Fruit fly (Drosophila melanogaster): ENCODE measurements around the gene sun.

sun gene

dm6 chrX:15816127-15816526 is 32.9 kb downstream of the sun start:
- TF ChIP-seq usp (GFP tag; optimal IDR thresholded peaks at IDR 0.05) (no peak), Hr78 (GFP tag; optimal IDR thresholded peaks at IDR 0.05) (no peak), CrebA (GFP tag; optimal IDR thresholded peaks at IDR 0.05; ENCODE audit: borderline replicate concordance) (no peak), ey (GFP tag; optimal IDR thresholded peaks at IDR 0.05) (no peak), Sp1 (GFP tag; optimal IDR thresholded peaks at IDR 0.05) (no peak), Jra (GFP tag; optimal IDR thresholded peaks at IDR 0.05) (no peak), h (GFP tag; optimal IDR thresholded peaks at IDR 0.05) (no peak), psq (GFP tag; optimal IDR thresholded peaks at IDR 0.05) (no peak)

DNA sequence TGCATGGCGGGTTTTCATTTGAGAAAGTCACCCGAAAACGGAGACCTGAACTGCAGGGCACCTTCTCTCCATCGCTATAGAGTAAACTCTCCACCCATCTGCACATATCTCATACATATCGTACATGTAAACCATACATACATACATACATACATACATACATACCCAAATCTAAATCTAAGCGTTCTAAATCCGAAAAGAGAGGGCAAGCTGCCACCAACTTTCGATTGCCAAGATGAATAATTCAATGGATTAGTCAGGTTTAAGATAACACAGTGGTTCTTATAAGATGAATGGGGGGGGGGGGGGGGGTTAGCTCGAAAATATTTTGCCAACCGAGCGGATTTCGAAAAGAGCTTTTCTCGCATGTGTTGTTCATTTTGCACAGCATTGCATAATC is 34.6 kb downstream of the sun start:
- TF ChIP-seq Hr78 (GFP tag; optimal IDR thresholded peaks at IDR 0.05) = no peak
- no peak for TF ChIP-seq Hr83 (GFP tag; optimal IDR thresholded peaks at IDR 0.05; ENCODE audit: poor library complexity, severe bottlenecking)
- TF ChIP-seq Dfd (GFP tag; optimal IDR thresholded peaks at IDR 0.05) = peak; percentile 50

DNA sequence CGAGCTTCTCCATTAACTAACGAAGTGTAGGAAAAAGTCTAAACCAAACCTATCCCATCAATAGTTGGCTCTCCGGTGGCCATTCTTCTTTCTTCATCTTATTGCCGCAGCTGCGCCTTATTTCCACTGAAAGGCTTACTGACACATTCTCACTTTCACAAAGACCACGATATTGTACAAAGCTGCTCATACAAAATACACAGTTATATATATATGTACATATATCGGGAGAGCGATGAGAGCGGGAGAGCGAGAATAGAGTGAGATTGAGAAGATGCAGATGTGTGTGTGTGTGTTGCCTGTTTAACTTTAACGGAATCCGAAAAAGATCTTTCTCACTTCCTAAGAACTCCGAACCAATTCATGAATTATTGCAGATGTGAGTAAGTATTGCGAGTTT is 35.8 kb downstream of the sun start:
- peak; percentile 28 for TF ChIP-seq Vsx2 (GFP tag; optimal IDR thresholded peaks at IDR 0.05; ENCODE audit: partially characterized antibody)
- peak; percentile 49 for TF ChIP-seq sage (GFP tag; optimal IDR thresholded peaks at IDR 0.05)
- no peak for TF ChIP-seq pan (optimal IDR thresholded peaks at IDR 0.05)
- TF ChIP-seq Hr83 (GFP tag; optimal IDR thresholded peaks at IDR 0.05; ENCODE audit: poor library complexity, severe bottlenecking) = no peak
- TF ChIP-seq dmrt93B (GFP tag; optimal IDR thresholded peaks at IDR 0.05) = no peak
- peak; percentile 17 for TF ChIP-seq N (GFP tag; optimal IDR thresholded peaks at IDR 0.05)
- TF ChIP-seq tai (GFP tag; optimal IDR thresholded peaks at IDR 0.05) = peak; percentile 17
- no peak for TF ChIP-seq br (GFP tag; optimal IDR thresholded peaks at IDR 0.05)
- no peak for TF ChIP-seq HLH106 (tag; optimal IDR thresholded peaks at IDR 0.05)
- TF ChIP-seq Dif (GFP tag; optimal IDR thresholded peaks at IDR 0.05; ENCODE audit: partially characterized antibody) = peak; percentile 72
- TF ChIP-seq jim (GFP tag; optimal IDR thresholded peaks at IDR 0.05) = no peak
- peak; percentile 20 for TF ChIP-seq fru (GFP tag; optimal IDR thresholded peaks at IDR 0.05)
- TF ChIP-seq dl (GFP tag; optimal IDR thresholded peaks at IDR 0.05; ENCODE audit: insufficient read depth in 1 of 2, partially characterized antibody in 2 of 2) = peak in 1 of 2 experiments; percentile 79
- TF ChIP-seq Rel (GFP tag; optimal IDR thresholded peaks at IDR 0.05) = peak; percentile 44
- TF ChIP-seq Rel (tag; optimal IDR thresholded peaks at IDR 0.05) = no peak

DNA sequence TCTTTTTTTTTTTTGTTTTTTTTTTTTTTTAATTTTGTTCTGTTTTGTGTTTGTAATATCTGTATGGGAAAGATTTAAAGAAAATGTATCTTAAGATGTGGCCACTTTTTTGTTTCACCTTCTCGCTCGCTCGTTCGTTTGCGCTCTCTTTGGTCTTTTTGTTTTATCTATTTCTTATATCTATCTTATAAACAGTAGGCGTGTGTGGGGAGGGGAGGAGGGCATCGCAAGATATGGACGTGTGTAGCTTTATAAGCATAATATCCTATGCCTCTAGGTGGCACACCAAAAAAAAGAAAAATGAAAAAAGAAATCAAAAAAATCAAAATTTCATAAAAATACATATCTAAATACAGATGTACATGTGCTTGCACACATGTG is 36.5 kb downstream of the sun start:
- TF ChIP-seq Dfd (GFP tag; optimal IDR thresholded peaks at IDR 0.05) = no peak

- TF ChIP-seq Mio (GFP tag; optimal IDR thresholded peaks at IDR 0.05) = no peak
- peak; percentile 66 for TF ChIP-seq brk (GFP tag; optimal IDR thresholded peaks at IDR 0.05)
- no peak for TF ChIP-seq lola (GFP tag; optimal IDR thresholded peaks at IDR 0.05)
- TF ChIP-seq dl (GFP tag; optimal IDR thresholded peaks at IDR 0.05; ENCODE audit: insufficient read depth in 1 of 2, partially characterized antibody in 2 of 2) = peak; percentile 98 to 99
- peak; percentile 5 for TF ChIP-seq Hr78 (GFP tag; optimal IDR thresholded peaks at IDR 0.05)
- peak; percentile 47 for TF ChIP-seq br (GFP tag; optimal IDR thresholded peaks at IDR 0.05)
- no peak for TF ChIP-seq sv (GFP tag; optimal IDR thresholded peaks at IDR 0.05)
- no peak for TF ChIP-seq HLH106 (tag; optimal IDR thresholded peaks at IDR 0.05)
- TF ChIP-seq dsf (GFP tag; optimal IDR thresholded peaks at IDR 0.05; ENCODE audit: borderline replicate concordance) = peak; percentile 40
- TF ChIP-seq rgr (GFP tag; optimal IDR thresholded peaks at IDR 0.05) = peak; percentile 23
- peak; percentile 15 to 53 for TF ChIP-seq foxo (GFP tag; optimal IDR thresholded peaks at IDR 0.05)
- peak; percentile 15 for TF ChIP-seq Sp1 (GFP tag; optimal IDR thresholded peaks at IDR 0.05)
- TF ChIP-seq sage (GFP tag; optimal IDR thresholded peaks at IDR 0.05) = peak; percentile 44
- TF ChIP-seq CG32264 (GFP tag; optimal IDR thresholded peaks at IDR 0.05) = peak; percentile 22
- peak; percentile 70 for TF ChIP-seq CrebA (GFP tag; optimal IDR thresholded peaks at IDR 0.05; ENCODE audit: borderline replicate concordance)
- peak; percentile 69 for TF ChIP-seq Hr83 (GFP tag; optimal IDR thresholded peaks at IDR 0.05; ENCODE audit: poor library complexity, severe bottlenecking)
- TF ChIP-seq ey (GFP tag; optimal IDR thresholded peaks at IDR 0.05) = peak; percentile 16
- TF ChIP-seq Vsx2 (GFP tag; optimal IDR thresholded peaks at IDR 0.05; ENCODE audit: partially characterized antibody) = peak; percentile 93
- TF ChIP-seq pan (optimal IDR thresholded peaks at IDR 0.05) = no peak
- TF ChIP-seq fru (GFP tag; optimal IDR thresholded peaks at IDR 0.05) = peak; percentile 13
- TF ChIP-seq Rel (GFP tag; optimal IDR thresholded peaks at IDR 0.05) = peak; percentile 17
- TF ChIP-seq Rel (tag; optimal IDR thresholded peaks at IDR 0.05) = peak; percentile 28
- TF ChIP-seq CG9705 (GFP tag; optimal IDR thresholded peaks at IDR 0.05) = no peak
- peak; percentile 46 for TF ChIP-seq h (GFP tag; optimal IDR thresholded peaks at IDR 0.05)
- TF ChIP-seq woc (GFP tag; optimal IDR thresholded peaks at IDR 0.05) = peak; percentile 40
- TF ChIP-seq Hnf4 (GFP tag; optimal IDR thresholded peaks at IDR 0.05) = peak; percentile 2
- TF ChIP-seq Dif (GFP tag; optimal IDR thresholded peaks at IDR 0.05; ENCODE audit: partially characterized antibody) = peak; percentile 99
- TF ChIP-seq OdsH (GFP tag; optimal IDR thresholded peaks at IDR 0.05) = peak; percentile 17
- peak; percentile 41 for TF ChIP-seq Abd-B (GFP tag; optimal IDR thresholded peaks at IDR 0.05)
- TF ChIP-seq psq (GFP tag; optimal IDR thresholded peaks at IDR 0.05) = peak; percentile 65
- peak; percentile 91 for TF ChIP-seq N (GFP tag; optimal IDR thresholded peaks at IDR 0.05)
- TF ChIP-seq jim (GFP tag; optimal IDR thresholded peaks at IDR 0.05) = peak; percentile 26
Observed at dm6 chrX:15811666-15812614, 37.1 kb downstream of the sun start.
